Fruit fly (Drosophila melanogaster) whole organism, embryonic: ENCODE results near the gene CG11951.

Experiments
- B-H1 ChIP-seq: fragments of 200-800 bp; sonication (Bioruptor generic); IDR thresholded peaks from 3 replicates; pipeline ENCODE4 v1.3.6; 2022; ENCODE audit warnings: missing biosample characterization, missing genetic modification characterization
- BEAF-32 ChIP-seq: fragments of 200-800 bp; sonication (Bioruptor generic); optimal IDR thresholded peaks from 3 replicates; lab custom pipeline; 2017; ENCODE audit warnings: missing biosample characterization, missing genetic modification characterization, mild to moderate bottlenecking, moderate library complexity, missing genetic modification reagents
- Bdp1 ChIP-seq: fragments of 200-800 bp; sonication (Bioruptor generic); optimal IDR thresholded peaks from 3 replicates; lab custom pipeline; 2016; ENCODE audit warnings: missing biosample characterization, missing genetic modification characterization
- CG10431 ChIP-seq: fragments of 200-800 bp; sonication (Bioruptor generic); optimal IDR thresholded peaks from 3 replicates; lab custom pipeline; 2018; ENCODE audit warnings: missing biosample characterization, mild to moderate bottlenecking, missing genetic modification characterization
- CG10979 ChIP-seq: fragments of 200-800 bp; sonication (Bioruptor generic); optimal IDR thresholded peaks from 2 replicates; lab custom pipeline; 2018; ENCODE audit warnings: missing biosample characterization, mild to moderate bottlenecking, missing genetic modification characterization, moderate library complexity
- CG12236 ChIP-seq: fragments of 200-800 bp; sonication (Bioruptor generic); optimal IDR thresholded peaks from 2 replicates; lab custom pipeline; 2016; ENCODE audit warnings: missing biosample characterization, missing genetic modification characterization
- CG12391 ChIP-seq: fragments of 200-800 bp; sonication (Bioruptor generic); optimal IDR thresholded peaks from 3 replicates; lab custom pipeline; 2018; ENCODE audit warnings: missing biosample characterization, mild to moderate bottlenecking, missing genetic modification characterization, moderate library complexity
- CG12769 ChIP-seq: fragments of 200-800 bp; sonication (Bioruptor generic); optimal IDR thresholded peaks from 2 replicates; lab custom pipeline; 2019; ENCODE audit warnings: missing biosample characterization, mild to moderate bottlenecking, missing genetic modification characterization, moderate library complexity
- CG13123 ChIP-seq: fragments of 200-800 bp; sonication (Bioruptor generic); optimal IDR thresholded peaks from 2 replicates; lab custom pipeline; 2016; ENCODE audit warnings: missing biosample characterization, missing genetic modification characterization
- CG1603 ChIP-seq: fragments of 200-800 bp; sonication (Bioruptor generic); optimal IDR thresholded peaks from 2 replicates; lab custom pipeline; 2019; ENCODE audit warnings: missing biosample characterization, mild to moderate bottlenecking, missing genetic modification characterization, moderate library complexity
- CG2199 ChIP-seq: fragments of 200-800 bp; sonication (Bioruptor generic); IDR thresholded peaks from 3 replicates; pipeline ENCODE4 v1.3.6; 2022; ENCODE audit warnings: missing biosample characterization, missing genetic modification characterization
- CG2202 ChIP-seq: fragments of 200-800 bp; sonication (Bioruptor generic); optimal IDR thresholded peaks from 2 replicates; lab custom pipeline; 2018; ENCODE audit warnings: missing biosample characterization, mild to moderate bottlenecking, missing genetic modification characterization
- CG32772 ChIP-seq: fragments of 200-800 bp; sonication (Bioruptor generic); IDR thresholded peaks from 2 replicates; pipeline ENCODE4 v1.3.6; 2022; ENCODE audit warnings: missing biosample characterization, missing genetic modification characterization
- CG3838 ChIP-seq: fragments of 200-800 bp; sonication (Bioruptor generic); optimal IDR thresholded peaks from 3 replicates; lab custom pipeline; 2016; ENCODE audit warnings: missing biosample characterization, missing genetic modification characterization
- CG4707 ChIP-seq: fragments of 200-800 bp; sonication (Bioruptor generic); optimal IDR thresholded peaks from 2 replicates; lab custom pipeline; 2018; ENCODE audit warnings: missing biosample characterization, mild to moderate bottlenecking, missing genetic modification characterization, moderate library complexity
- CG6254 ChIP-seq: fragments of 200-800 bp; sonication (Bioruptor generic); optimal IDR thresholded peaks from 3 replicates; lab custom pipeline; 2017; ENCODE audit warnings: mild to moderate bottlenecking, missing biosample characterization, missing genetic modification reagents, missing genetic modification characterization
- CG7745 ChIP-seq: fragments of 200-800 bp; sonication (Bioruptor generic); optimal IDR thresholded peaks from 2 replicates; lab custom pipeline; 2018; ENCODE audit warnings: missing biosample characterization, mild to moderate bottlenecking, missing genetic modification characterization, moderate library complexity
- CG8359 ChIP-seq: fragments of 200-800 bp; sonication (Bioruptor generic); optimal IDR thresholded peaks from 2 replicates; lab custom pipeline; 2017; ENCODE audit warnings: missing biosample characterization, mild to moderate bottlenecking, missing genetic modification characterization, borderline replicate concordance
- Deaf1 ChIP-seq: fragments of 200-800 bp; optimal IDR thresholded peaks from 3 replicates; lab custom pipeline; 2019; ENCODE audit warnings: missing biosample characterization, mild to moderate bottlenecking, missing genetic modification characterization, moderate library complexity
- Doc2 ChIP-seq: fragments of 200-800 bp; sonication (Bioruptor generic); IDR thresholded peaks from 2 replicates; pipeline ENCODE4 v1.3.6; 2022; ENCODE audit warnings: missing biosample characterization, missing genetic modification characterization
- Gug ChIP-seq: fragments of 200-800 bp; sonication (Bioruptor generic); IDR thresholded peaks from 4 replicates; pipeline ENCODE4 v1.3.6; 2022; ENCODE audit warnings: missing biosample characterization, missing genetic modification characterization
- HLH54F ChIP-seq: fragments of 200-800 bp; sonication (Bioruptor generic); optimal IDR thresholded peaks from 3 replicates; lab custom pipeline; 2016; ENCODE audit warnings: missing biosample characterization, missing genetic modification characterization
- Hey ChIP-seq: fragments of 200-800 bp; sonication (Bioruptor generic); optimal IDR thresholded peaks from 3 replicates; lab custom pipeline; 2018; ENCODE audit warnings: missing biosample characterization, mild to moderate bottlenecking, missing genetic modification characterization
- HmgD ChIP-seq: fragments of 200-800 bp; sonication (Bioruptor generic); optimal IDR thresholded peaks from 3 replicates; lab custom pipeline; 2016; ENCODE audit warnings: missing biosample characterization, missing genetic modification characterization
- Meics ChIP-seq: fragments of 200-800 bp; sonication (Bioruptor generic); optimal IDR thresholded peaks from 2 replicates; lab custom pipeline; 2017; ENCODE audit warnings: missing biosample characterization, mild to moderate bottlenecking, missing genetic modification characterization
- Mes4 ChIP-seq: fragments of 200-800 bp; sonication (Bioruptor generic); optimal IDR thresholded peaks from 2 replicates; lab custom pipeline; 2016; ENCODE audit warnings: missing biosample characterization, missing genetic modification characterization
- Vsx1 ChIP-seq: fragments of 200-800 bp; sonication (Bioruptor generic); optimal IDR thresholded peaks from 2 replicates; lab custom pipeline; 2017; ENCODE audit warnings: missing biosample characterization, mild to moderate bottlenecking, missing genetic modification characterization, missing genetic modification reagents
- Xrp1 ChIP-seq: fragments of 200-800 bp; sonication (Bioruptor generic); IDR thresholded peaks from 2 replicates; pipeline ENCODE4 v1.3.6; 2022; ENCODE audit warnings: missing biosample characterization, missing genetic modification characterization
- ara ChIP-seq: fragments of 200-800 bp; sonication (Bioruptor generic); IDR thresholded peaks from 2 replicates; pipeline ENCODE4 v1.3.6; 2022; ENCODE audit warnings: missing biosample characterization, missing genetic modification characterization
- bowl ChIP-seq: fragments of 200-800 bp; sonication (Bioruptor generic); IDR thresholded peaks from 2 replicates; pipeline ENCODE4 v1.3.6; 2022; ENCODE audit warnings: missing biosample characterization, missing genetic modification characterization
- chif ChIP-seq, 2 experiments: fragments of 200-800 bp; sonication (Bioruptor generic); optimal IDR thresholded peaks; 3 replicates each; lab custom pipeline; 2016; ENCODE audit warnings: missing biosample characterization in 2 of 2, missing genetic modification characterization in 2 of 2
- ci ChIP-seq: fragments of 200-800 bp; sonication (Bioruptor generic); IDR thresholded peaks from 3 replicates; pipeline ENCODE4 v1.3.6; 2022; ENCODE audit warnings: missing biosample characterization, missing genetic modification characterization
- corto ChIP-seq: fragments of 200-800 bp; sonication (Bioruptor generic); optimal IDR thresholded peaks from 2 replicates; lab custom pipeline; 2016; ENCODE audit warnings: missing biosample characterization, mild to moderate bottlenecking, missing genetic modification characterization, moderate library complexity
- disco-r ChIP-seq: fragments of 200-800 bp; sonication (Bioruptor generic); optimal IDR thresholded peaks from 2 replicates; lab custom pipeline; 2016; ENCODE audit warnings: missing biosample characterization, missing genetic modification characterization
- eyg ChIP-seq: fragments of 200-800 bp; sonication (Bioruptor generic); optimal IDR thresholded peaks from 3 replicates; lab custom pipeline; 2016; ENCODE audit warnings: missing biosample characterization, missing genetic modification characterization
- gsb ChIP-seq: fragments of 200-800 bp; sonication (Bioruptor generic); IDR thresholded peaks from 2 replicates; pipeline ENCODE4 v1.3.6; 2022; ENCODE audit warnings: missing biosample characterization, missing genetic modification characterization
- gsb-n ChIP-seq: fragments of 200-800 bp; sonication (Bioruptor generic); optimal IDR thresholded peaks from 3 replicates; lab custom pipeline; 2018; ENCODE audit warnings: missing biosample characterization, mild to moderate bottlenecking, missing genetic modification characterization
- gt ChIP-seq: fragments of 200-800 bp; sonication (Bioruptor generic); IDR thresholded peaks from 2 replicates; pipeline ENCODE4 v1.3.6; 2022; ENCODE audit warnings: missing biosample characterization, missing genetic modification characterization
- kay ChIP-seq: fragments of 200-800 bp; sonication (Bioruptor generic); optimal IDR thresholded peaks from 2 replicates; lab custom pipeline; 2016; ENCODE audit warnings: missing biosample characterization, missing genetic modification characterization
- lilli ChIP-seq: fragments of 200-800 bp; sonication (Bioruptor generic); optimal IDR thresholded peaks from 3 replicates; lab custom pipeline; 2016; ENCODE audit warnings: missing biosample characterization, missing genetic modification characterization
- lmd ChIP-seq: fragments of 200-800 bp; sonication (Bioruptor generic); IDR thresholded peaks from 2 replicates; pipeline ENCODE4 v1.3.6; 2022; ENCODE audit warnings: missing biosample characterization, missing genetic modification characterization
- lov ChIP-seq, 2 experiments: fragments of 200-800 bp in 1 of 2; fragments of >200 bp in 1 of 2; sonication (Bioruptor generic) in 1 of 2; IDR thresholded peaks in 1 of 2; optimal IDR thresholded peaks in 1 of 2; 2 replicates in 1 of 2; 3 replicates in 1 of 2; pipeline versions ENCODE4 v1.3.6 to Lab custom; 2017 to 2022; ENCODE audit warnings: missing biosample characterization in 1 of 2, missing genetic modification characterization in 1 of 2
- mam ChIP-seq: fragments of 200-800 bp; sonication (Bioruptor generic); optimal IDR thresholded peaks from 3 replicates; lab custom pipeline; 2016; ENCODE audit warnings: missing biosample characterization, missing genetic modification characterization
- nau ChIP-seq: fragments of 200-800 bp; sonication (Bioruptor generic); optimal IDR thresholded peaks from 3 replicates; lab custom pipeline; 2017; ENCODE audit warnings: missing biosample characterization, mild to moderate bottlenecking, missing genetic modification characterization, missing genetic modification reagents
- ranshi ChIP-seq: fragments of 200-800 bp; sonication (Bioruptor generic); IDR thresholded peaks from 2 replicates; pipeline ENCODE4 v1.3.6; 2022; ENCODE audit warnings: missing biosample characterization, missing genetic modification characterization
- row ChIP-seq: fragments of 200-800 bp; sonication (Bioruptor generic); IDR thresholded peaks from 3 replicates; pipeline ENCODE4 v1.3.6; 2022; ENCODE audit warnings: missing biosample characterization, missing genetic modification characterization
- slbo ChIP-seq: fragments of 200-800 bp; sonication (Bioruptor generic); IDR thresholded peaks from 2 replicates; pipeline ENCODE4 v1.3.6; 2022; ENCODE audit warnings: missing biosample characterization, missing genetic modification characterization
- trem ChIP-seq: fragments of 200-800 bp; optimal IDR thresholded peaks from 3 replicates; lab custom pipeline; 2019; ENCODE audit warnings: missing biosample characterization, mild to moderate bottlenecking, missing genetic modification characterization, moderate library complexity
- zen ChIP-seq: fragments of 200-800 bp; sonication (Bioruptor generic); optimal IDR thresholded peaks from 3 replicates; lab custom pipeline; 2018; ENCODE audit warnings: missing biosample characterization, mild to moderate bottlenecking, missing genetic modification characterization, moderate library complexity

CG11951 gene

dm6 chr3R:29277009-29277408 lies 38.5 kb upstream of the CG11951 start (continued):
- TF ChIP-seq corto (GFP tag; lab: Kevin White, UChicago) = no peak
- peak; percentile 11 for TF ChIP-seq Mes4 (GFP tag; lab: Kevin White, UChicago)
- TF ChIP-seq Hey = no peak
- no peak for TF ChIP-seq Vsx1
- no peak for TF ChIP-seq disco-r
- no peak for TF ChIP-seq CG3838 (GFP tag; lab: Kevin White, UChicago)
- peak; percentile 72 for TF ChIP-seq CG1603
- TF ChIP-seq CG10431 (GFP tag; lab: Kevin White, UChicago) = no peak
- peak; percentile 19; the same call in 1 of the 3 replicates for TF ChIP-seq row (GFP tag; lab: Robert Waterston, UW)

dm6 chr3R:29274590-29274989 lies 36.1 kb upstream of the CG11951 start:
- TF ChIP-seq Meics (peak; percentile 25), trem (peak; percentile 82), CG32772 (GFP tag; lab: Robert Waterston, UW) (peak; percentile 49; the same call in 1 of the 2 replicates), lilli (GFP tag; lab: Kevin White, UChicago) (peak; percentile 50), CG2202 (tag; lab: Kevin White, UChicago) (peak; percentile 81), zen (tag; lab: Kevin White, UChicago) (peak; percentile 68), CG2199 (GFP tag; lab: Robert Waterston, UW) (0 out of 3 replicates have a peak, but pooled peaks have one; percentile 20), ara (GFP tag; lab: Robert Waterston, UW) (peak; percentile 70; the same call in 1 of the 2 replicates), CG4707 (GFP tag; lab: Kevin White, UChicago) (peak; percentile 68), CG10431 (GFP tag; lab: Kevin White, UChicago) (peak; percentile 49), gsb-n (tag; lab: Kevin White, UChicago) (peak; percentile 53), chif (GFP tag; optimal IDR thresholded peaks at IDR 0.05; lab: Kevin White, UChicago) (peak; percentile 39 to 81), CG13123 (GFP tag; lab: Kevin White, UChicago) (peak; percentile 40), lmd (peak; percentile 69), Gug (GFP tag; lab: Robert Waterston, UW) (no peak), Bdp1 (GFP tag; lab: Kevin White, UChicago) (peak; percentile 22), mam (peak; percentile 39), ranshi (no peak), CG12391 (tag; lab: Kevin White, UChicago) (peak; percentile 84), CG6254 (GFP tag; lab: Kevin White, UChicago) (peak; percentile 73), B-H1 (0 out of 3 replicates have a peak, but pooled peaks have one; percentile 31), CG10979 (tag; lab: Kevin White, UChicago) (peak; percentile 87), Xrp1 (GFP tag; lab: Robert Waterston, UW) (peak; percentile 80), Doc2 (GFP tag; lab: Robert Waterston, UW) (no peak), CG7745 (peak; percentile 36), CG12236 (GFP tag; lab: Kevin White, UChicago) (peak; percentile 67), bowl (GFP tag; lab: Robert Waterston, UW) (no peak), gt (GFP tag; lab: Robert Waterston, UW) (0 out of 2 replicates have a peak, but pooled peaks have one; percentile 14), Deaf1 (peak; percentile 26), ci (GFP tag; lab: Robert Waterston, UW) (peak; percentile 83), BEAF-32 (no peak), nau (GFP tag; lab: Kevin White, UChicago) (peak; percentile 17), eyg (GFP tag; lab: Kevin White, UChicago) (no peak), slbo (peak; percentile 63), kay (GFP tag; lab: Kevin White, UChicago) (no peak), lov (optimal IDR thresholded peaks at IDR 0.05; lab: Kevin White, UChicago) (no peak), lov (GFP tag; IDR thresholded peaks at IDR 0.05; lab: Robert Waterston, UW) (0 out of 3 replicates have a peak, but pooled peaks have one; percentile 64), HmgD (GFP tag; lab: Kevin White, UChicago) (no peak), CG12769 (tag; lab: Kevin White, UChicago) (peak; percentile 23), gsb (GFP tag; lab: Robert Waterston, UW) (no peak), CG8359 (peak; percentile 44), HLH54F (GFP tag; lab: Kevin White, UChicago) (peak; percentile 14)
